Fruit fly (Drosophila melanogaster) whole organism, prepupa: ENCODE data around the gene CG16727.

Experiments used
- CG10631 ChIP-seq: fragments of 200-800 bp; sonication (Bioruptor generic); optimal IDR thresholded peaks from 2 replicates; lab custom pipeline; 2016; ENCODE audit warnings: missing biosample characterization, missing genetic modification characterization
- CG10669 ChIP-seq: fragments of 200-800 bp; sonication (Bioruptor generic); optimal IDR thresholded peaks from 3 replicates; lab custom pipeline; 2018; ENCODE audit warnings: missing biosample characterization, mild to moderate bottlenecking, missing genetic modification characterization, moderate library complexity
- CG16779 ChIP-seq: fragments of 200-800 bp; sonication (Bioruptor generic); optimal IDR thresholded peaks from 3 replicates; lab custom pipeline; 2017; ENCODE audit warnings: missing biosample characterization, mild to moderate bottlenecking, missing genetic modification characterization
- CG3919 ChIP-seq: fragments of 200-800 bp; sonication (Bioruptor generic); optimal IDR thresholded peaks from 3 replicates; lab custom pipeline; 2016; ENCODE audit warnings: missing biosample characterization, missing genetic modification characterization
- CG4318 ChIP-seq: fragments of 200-800 bp; sonication (Bioruptor generic); optimal IDR thresholded peaks from 3 replicates; lab custom pipeline; 2017; ENCODE audit warnings: missing biosample characterization, mild to moderate bottlenecking, missing genetic modification characterization
- CG6163 ChIP-seq: fragments of 200-800 bp; sonication (Bioruptor generic); IDR thresholded peaks from 3 replicates; pipeline ENCODE4 v1.3.6; 2022; ENCODE audit warnings: missing biosample characterization, missing genetic modification characterization
- CG6792 ChIP-seq: fragments of 200-800 bp; sonication (Bioruptor generic); optimal IDR thresholded peaks from 3 replicates; lab custom pipeline; 2016; ENCODE audit warnings: missing biosample characterization, missing genetic modification characterization
- CG6808 ChIP-seq: fragments of 200-800 bp; sonication (Bioruptor generic); optimal IDR thresholded peaks from 3 replicates; lab custom pipeline; 2017; ENCODE audit warnings: missing biosample characterization, missing genetic modification characterization, mild to moderate bottlenecking, moderate library complexity, missing genetic modification reagents
- CG7368 ChIP-seq: fragments of 200-800 bp; sonication (Bioruptor generic); optimal IDR thresholded peaks from 3 replicates; lab custom pipeline; 2016; ENCODE audit warnings: missing biosample characterization, missing genetic modification characterization
- CG8119 ChIP-seq: fragments of 200-800 bp; sonication (Bioruptor generic); IDR thresholded peaks from 3 replicates; pipeline ENCODE4 v1.3.6; 2022; ENCODE audit warnings: missing biosample characterization, missing genetic modification characterization
- CG8319 ChIP-seq: fragments of 200-800 bp; sonication (Bioruptor generic); optimal IDR thresholded peaks from 3 replicates; lab custom pipeline; 2016; ENCODE audit warnings: missing biosample characterization, missing genetic modification characterization
- CG8632 ChIP-seq: fragments of 200-800 bp; sonication (Bioruptor generic); optimal IDR thresholded peaks from 3 replicates; lab custom pipeline; 2016; ENCODE audit warnings: missing biosample characterization, missing genetic modification characterization
- Eip75B ChIP-seq: fragments of 200-800 bp; sonication (Bioruptor generic); optimal IDR thresholded peaks from 3 replicates; lab custom pipeline; 2016; ENCODE audit warnings: missing biosample characterization, missing genetic modification characterization
- Eip78C ChIP-seq: fragments of 200-800 bp; sonication (Bioruptor generic); peaks from one replicate; lab custom pipeline; 2016; ENCODE audit warnings: missing biosample characterization, missing genetic modification characterization
- Eip93F ChIP-seq: fragments of 200-800 bp; sonication (Bioruptor generic); optimal IDR thresholded peaks from 2 replicates; lab custom pipeline; 2016; ENCODE audit warnings: missing biosample characterization, mild to moderate bottlenecking, missing genetic modification characterization
- Ets21C ChIP-seq: fragments of 200-800 bp; sonication (Bioruptor generic); optimal IDR thresholded peaks from 3 replicates; lab custom pipeline; 2016; ENCODE audit warnings: missing biosample characterization, missing genetic modification characterization
- Ets96B ChIP-seq: fragments of 200-800 bp; optimal IDR thresholded peaks from 2 replicates; lab custom pipeline; 2019; ENCODE audit warnings: missing biosample characterization, mild to moderate bottlenecking, missing genetic modification characterization, moderate library complexity
- Hr38 ChIP-seq: sonication (Bioruptor generic); optimal IDR thresholded peaks from 2 replicates; lab custom pipeline; 2016; ENCODE audit warnings: missing biosample characterization, missing genetic modification characterization
- Hr39 ChIP-seq: fragments of 200-800 bp; sonication (Bioruptor generic); optimal IDR thresholded peaks from 2 replicates; lab custom pipeline; 2016; ENCODE audit warnings: missing biosample characterization, missing genetic modification characterization
- Hr4 ChIP-seq: fragments of 200-800 bp; sonication (Bioruptor generic); optimal IDR thresholded peaks from 3 replicates; lab custom pipeline; 2016; ENCODE audit warnings: missing biosample characterization, missing genetic modification characterization
- Lpt ChIP-seq: fragments of 200-800 bp; sonication (Bioruptor generic); optimal IDR thresholded peaks from 3 replicates; lab custom pipeline; 2016; ENCODE audit warnings: missing biosample characterization, missing genetic modification characterization
- OdsH ChIP-seq: fragments of 200-800 bp; sonication (Bioruptor generic); optimal IDR thresholded peaks from 3 replicates; lab custom pipeline; 2016; ENCODE audit warnings: missing biosample characterization, missing genetic modification characterization
- Smox ChIP-seq: fragments of 200-800 bp; sonication (Bioruptor generic); optimal IDR thresholded peaks from 3 replicates; lab custom pipeline; 2016; ENCODE audit warnings: missing biosample characterization, missing genetic modification characterization
- Sox102F ChIP-seq: fragments of 200-800 bp; sonication (Bioruptor generic); optimal IDR thresholded peaks from 2 replicates; lab custom pipeline; 2016; ENCODE audit warnings: missing biosample characterization, mild to moderate bottlenecking, missing genetic modification characterization
- Sox15 ChIP-seq: fragments of 200-800 bp; sonication (Bioruptor generic); optimal IDR thresholded peaks from 3 replicates; lab custom pipeline; 2016; ENCODE audit warnings: missing biosample characterization, missing genetic modification characterization
- acj6 ChIP-seq: fragments of 200-800 bp; sonication (Bioruptor generic); optimal IDR thresholded peaks from 3 replicates; lab custom pipeline; 2016; ENCODE audit warnings: missing biosample characterization, missing genetic modification characterization
- eg ChIP-seq: fragments of 200-800 bp; sonication (Bioruptor generic); IDR thresholded peaks from 3 replicates; pipeline ENCODE4 v1.3.6; 2022; ENCODE audit warnings: missing biosample characterization, missing genetic modification characterization
- esn ChIP-seq: fragments of 200-800 bp; sonication (Bioruptor generic); optimal IDR thresholded peaks from 2 replicates; lab custom pipeline; 2016; ENCODE audit warnings: missing biosample characterization, mild to moderate bottlenecking, missing genetic modification characterization, moderate library complexity
- fd59A ChIP-seq: fragments of 200-800 bp; sonication (Bioruptor generic); optimal IDR thresholded peaks from 2 replicates; lab custom pipeline; 2017; ENCODE audit warnings: missing biosample characterization, mild to moderate bottlenecking, missing genetic modification characterization, missing genetic modification reagents
- fkh ChIP-seq: fragments of 200-800 bp; sonication (Bioruptor generic); optimal IDR thresholded peaks from 3 replicates; lab custom pipeline; 2017; ENCODE audit warnings: missing biosample characterization, mild to moderate bottlenecking, missing genetic modification characterization, moderate library complexity
- lz ChIP-seq: fragments of 200-800 bp; sonication (Bioruptor generic); optimal IDR thresholded peaks from 3 replicates; lab custom pipeline; 2016; ENCODE audit warnings: missing biosample characterization, missing genetic modification characterization
- spab ChIP-seq: fragments of 200-800 bp; sonication (Bioruptor generic); optimal IDR thresholded peaks from 2 replicates; lab custom pipeline; 2017; ENCODE audit warnings: missing biosample characterization, mild to moderate bottlenecking, missing genetic modification characterization, missing genetic modification reagents
- ss ChIP-seq, 2 experiments: fragments of 200-800 bp; sonication (Bioruptor generic); optimal IDR thresholded peaks; 2 replicates in 1 of 2; 3 replicates in 1 of 2; lab custom pipeline; 2017 to 2018; ENCODE audit warnings: mild to moderate bottlenecking in 2 of 2, missing biosample characterization in 2 of 2, missing genetic modification characterization in 2 of 2, moderate library complexity in 1 of 2
- topi ChIP-seq: fragments of 200-800 bp; sonication (Bioruptor generic); optimal IDR thresholded peaks from 3 replicates; lab custom pipeline; 2016; ENCODE audit warnings: missing biosample characterization, missing genetic modification characterization
- vri ChIP-seq: fragments of 200-800 bp; sonication (Bioruptor generic); optimal IDR thresholded peaks from 3 replicates; lab custom pipeline; 2016; ENCODE audit warnings: missing biosample characterization, mild to moderate bottlenecking, missing genetic modification characterization

CG16727 gene

dm6 chr3R:19650718-19651117 is 37.5 kb downstream of the CG16727 start, which contains the start of gene CG31219:
Gene CG31219 (plus strand): TSS chr3R:19651018.
- TF ChIP-seq CG8319 (GFP tag; lab: Kevin White, UChicago): no peak
- no peak for TF ChIP-seq fd59A (GFP tag; lab: Kevin White, UChicago)
- no peak for TF ChIP-seq Sox15
- no peak for TF ChIP-seq Smox (GFP tag; lab: Kevin White, UChicago)
- TF ChIP-seq CG3919 (GFP tag; lab: Kevin White, UChicago): no peak
- TF ChIP-seq CG7368 (GFP tag; lab: Kevin White, UChicago): no peak
- no peak for TF ChIP-seq CG10631 (GFP tag; lab: Kevin White, UChicago)
- no peak for TF ChIP-seq Eip75B (GFP tag; lab: Kevin White, UChicago)
- no peak for TF ChIP-seq CG8119 (GFP tag; lab: Robert Waterston, UW)
- no peak for TF ChIP-seq eg
- TF ChIP-seq vri (GFP tag; lab: Kevin White, UChicago): no peak
- no peak for TF ChIP-seq OdsH (GFP tag; lab: Kevin White, UChicago)
- TF ChIP-seq Hr4 (GFP tag; lab: Kevin White, UChicago): no peak

dm6 chr3R:19656455-19656854 is 43.3 kb downstream of the CG16727 start:
- no peak for TF ChIP-seq ss (GFP tag; optimal IDR thresholded peaks at IDR 0.05; lab: Kevin White, UChicago)
- no peak for TF ChIP-seq Ets21C (GFP tag; lab: Kevin White, UChicago)
- TF ChIP-seq CG7368 (GFP tag; lab: Kevin White, UChicago): peak; percentile 55
- peak; percentile 52 for TF ChIP-seq Eip78C

DNA sequence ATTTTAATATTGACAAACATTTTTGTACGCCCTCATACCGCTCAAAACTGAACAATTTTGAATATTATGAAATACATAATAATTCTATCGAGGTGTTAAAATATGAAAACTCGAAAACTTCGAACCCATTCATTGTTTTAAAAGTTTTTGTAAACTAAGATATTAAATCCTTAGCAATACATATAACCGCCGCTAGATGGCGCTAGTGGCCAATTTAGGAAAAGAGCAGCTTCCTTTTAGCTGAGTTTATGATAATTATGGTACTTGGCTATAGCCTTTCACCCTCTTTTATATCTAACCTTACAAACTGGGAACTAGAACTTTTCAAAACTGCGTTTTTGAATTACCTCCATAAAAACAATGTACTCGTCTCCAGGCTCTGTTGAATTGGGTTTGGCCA is 44.1 kb downstream of the CG16727 start:
- TF ChIP-seq spab (GFP tag; lab: Kevin White, UChicago) (no peak), OdsH (GFP tag; lab: Kevin White, UChicago) (no peak), CG6808 (GFP tag; lab: Kevin White, UChicago) (no peak), CG4318 (GFP tag; lab: Kevin White, UChicago) (no peak), fkh (GFP tag; lab: Kevin White, UChicago) (no peak), Hr38 (GFP tag; lab: Kevin White, UChicago) (no peak), acj6 (no peak)

DNA sequence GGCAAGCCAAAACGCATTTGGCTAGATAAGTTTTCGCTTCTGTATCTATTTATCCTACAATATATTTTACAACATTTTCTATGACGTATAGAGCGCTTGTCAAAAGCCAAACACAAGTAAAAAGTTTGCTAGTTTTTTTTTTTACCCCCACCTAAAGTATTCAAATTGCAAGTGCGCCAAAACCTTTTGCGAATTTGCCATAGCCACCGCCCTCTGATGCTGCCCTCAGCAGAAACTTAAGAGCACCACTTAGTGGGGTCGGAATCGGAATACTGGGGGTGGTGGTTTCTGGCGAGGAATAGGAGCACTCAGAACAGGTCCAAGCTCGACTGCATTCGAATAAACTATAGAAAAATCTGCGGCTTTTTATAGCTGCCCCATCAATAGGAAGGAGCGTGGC is 44.6 kb downstream of the CG16727 start, which contains the start of gene CG6184:
Gene CG6184, minus strand, starts transcription at position 101 of the 400 bp plus-strand sequence.
- TF ChIP-seq esn (GFP tag; lab: Kevin White, UChicago) (no peak), Hr39 (no peak), Ets96B (tag; lab: Kevin White, UChicago) (no peak), CG16779 (tag; lab: Kevin White, UChicago) (no peak), Eip75B (GFP tag; lab: Kevin White, UChicago) (no peak), CG10669 (no peak), CG8319 (GFP tag; lab: Kevin White, UChicago) (no peak), Sox102F (GFP tag; lab: Kevin White, UChicago) (no peak)

- TF ChIP-seq CG6163 (no peak), Eip93F (GFP tag; lab: Kevin White, UChicago) (no peak), vri (GFP tag; lab: Kevin White, UChicago) (no peak), CG16779 (tag; lab: Kevin White, UChicago) (no peak), lz (GFP tag; lab: Kevin White, UChicago) (no peak), Hr4 (GFP tag; lab: Kevin White, UChicago) (no peak), Lpt (GFP tag; lab: Kevin White, UChicago) (no peak), acj6 (no peak), CG8632 (GFP tag; lab: Kevin White, UChicago) (no peak), CG6792 (GFP tag; lab: Kevin White, UChicago) (no peak), topi (no peak)
These were observed 46.3 kb downstream of the CG16727 start, which contains the start of gene ort for dm6 chr3R:19659448-19659847. Gene ort (plus strand): TSS chr3R:19659748.
